Worm (Caenorhabditis elegans) whole organism, L3 larva: Measurements from ENCODE around the gene srw-2.

Source experiments
- elt-3 ChIP-seq, 3 experiments: fragments of 150-350 bp in 1 of 3; sonication (generic microtip) in 2 of 3; optimal IDR thresholded peaks; 2 replicates in 2 of 3; 4 replicates in 1 of 3; lab custom pipeline; 2014 to 2017; ENCODE audit warnings: missing biosample characterization in 3 of 3, missing genetic modification characterization in 3 of 3
- mdl-1 ChIP-seq: fragments of 150-350 bp; optimal IDR thresholded peaks from 2 replicates; lab custom pipeline; 2014; ENCODE audit warnings: missing biosample characterization, missing genetic modification characterization

DNA sequence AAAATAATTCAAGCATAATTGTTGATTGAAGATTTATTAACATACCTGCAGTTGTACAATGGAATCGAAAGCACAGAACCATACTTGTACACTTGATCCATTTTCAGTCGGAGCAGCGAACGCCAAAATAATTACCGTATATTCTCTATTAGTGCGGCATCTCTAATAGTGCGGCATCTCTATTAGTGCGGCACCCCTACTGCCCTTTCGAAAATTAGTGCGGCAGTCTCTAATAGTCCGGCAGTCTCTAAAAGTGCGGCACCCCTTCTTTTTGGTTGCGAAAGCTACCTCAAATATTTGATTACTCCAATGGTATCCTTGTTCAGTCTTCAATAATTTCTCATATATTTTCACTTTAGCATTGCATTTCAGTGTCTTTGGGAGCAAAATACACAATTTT lies 12.6 kb upstream of the srw-2 start, which contains the start of gene srt-34:
- no peak for TF ChIP-seq elt-3 (tag; optimal IDR thresholded peaks at IDR 0.05; lab: Kevin White, UChicago)
- TF ChIP-seq mdl-1 (tag; lab: Kevin White, UChicago), result no peak
